Fruit fly (Drosophila melanogaster) whole organism, embryonic: ENCODE results near the gene ps.

Experiments
- Abd-B ChIP-seq: fragments of 200-800 bp; sonication (Bioruptor generic); optimal IDR thresholded peaks from 2 replicates; lab custom pipeline; 2018; ENCODE audit warnings: missing biosample characterization, mild to moderate bottlenecking, missing genetic modification characterization, moderate library complexity
- Awh ChIP-seq: fragments of 200-800 bp; sonication (Bioruptor generic); IDR thresholded peaks from 2 replicates; pipeline ENCODE4, ENCODE4 v1.3.6; 2022; ENCODE audit warnings: missing biosample characterization, missing genetic modification characterization
- CG10565 ChIP-seq: fragments of 200-800 bp; sonication (Bioruptor generic); optimal IDR thresholded peaks from 3 replicates; lab custom pipeline; 2016; ENCODE audit warnings: missing biosample characterization, mild to moderate bottlenecking, missing genetic modification characterization
- CG11504 ChIP-seq: fragments of 200-800 bp; sonication (Bioruptor generic); optimal IDR thresholded peaks from 3 replicates; lab custom pipeline; 2019; ENCODE audit warnings: missing biosample characterization, mild to moderate bottlenecking, missing genetic modification characterization, moderate library complexity
- CG12155 ChIP-seq: fragments of 200-800 bp; sonication (Bioruptor generic); optimal IDR thresholded peaks from 3 replicates; lab custom pipeline; 2016; ENCODE audit warnings: missing biosample characterization, missing genetic modification characterization
- CG13123 ChIP-seq: fragments of 200-800 bp; sonication (Bioruptor generic); optimal IDR thresholded peaks from 2 replicates; lab custom pipeline; 2016; ENCODE audit warnings: missing biosample characterization, missing genetic modification characterization
- CG14860 ChIP-seq: fragments of 200-800 bp; sonication (Bioruptor generic); IDR thresholded peaks from 3 replicates; pipeline ENCODE4 v1.3.6; 2022; ENCODE audit warnings: missing biosample characterization, missing genetic modification characterization; ENCODE audit not compliant: partially characterized antibody
- CG15601 ChIP-seq: fragments of 200-800 bp; sonication (Bioruptor generic); optimal IDR thresholded peaks from 3 replicates; lab custom pipeline; 2019; ENCODE audit warnings: missing biosample characterization, mild to moderate bottlenecking, missing genetic modification characterization, moderate library complexity
- CG17361 ChIP-seq: fragments of 200-800 bp; sonication (Bioruptor generic); IDR thresholded peaks from 3 replicates; pipeline ENCODE4 v1.3.6; 2022; ENCODE audit warnings: missing biosample characterization, missing genetic modification characterization
- CG17612 ChIP-seq: fragments of 200-800 bp; sonication (Bioruptor generic); IDR thresholded peaks from 2 replicates; pipeline ENCODE4 v1.3.6; 2022; ENCODE audit warnings: missing biosample characterization, missing genetic modification characterization
- CG31224 ChIP-seq: fragments of 200-800 bp; sonication (Bioruptor generic); IDR thresholded peaks from 2 replicates; pipeline ENCODE4 v1.3.6; 2022; ENCODE audit warnings: missing biosample characterization, missing genetic modification characterization
- CG4404 ChIP-seq: fragments of 200-800 bp; sonication (Bioruptor generic); IDR thresholded peaks from 2 replicates; pipeline ENCODE4 v1.3.6; 2022; ENCODE audit warnings: missing biosample characterization, missing genetic modification characterization
- CG5180 ChIP-seq: fragments of 200-800 bp; sonication (Bioruptor generic); optimal IDR thresholded peaks from 3 replicates; lab custom pipeline; 2017; ENCODE audit warnings: missing biosample characterization, missing genetic modification characterization, mild to moderate bottlenecking, moderate library complexity, missing genetic modification reagents
- CG8924 ChIP-seq: fragments of 200-800 bp; optimal IDR thresholded peaks from 3 replicates; lab custom pipeline; 2019; ENCODE audit warnings: missing biosample characterization, mild to moderate bottlenecking, missing genetic modification characterization, moderate library complexity
- CG9437 ChIP-seq: fragments of 200-800 bp; sonication (Bioruptor generic); optimal IDR thresholded peaks from 2 replicates; lab custom pipeline; 2018; ENCODE audit warnings: missing biosample characterization, mild to moderate bottlenecking, missing genetic modification characterization
- Gug ChIP-seq: fragments of 200-800 bp; sonication (Bioruptor generic); IDR thresholded peaks from 4 replicates; pipeline ENCODE4 v1.3.6; 2022; ENCODE audit warnings: missing biosample characterization, missing genetic modification characterization
- Hr3 ChIP-seq: fragments of 200-800 bp; sonication (Bioruptor generic); optimal IDR thresholded peaks from 3 replicates; lab custom pipeline; 2016; ENCODE audit warnings: missing biosample characterization, missing genetic modification characterization
- Lhr ChIP-seq: fragments of 200-800 bp; sonication (Bioruptor generic); optimal IDR thresholded peaks from 3 replicates; lab custom pipeline; 2017; ENCODE audit warnings: mild to moderate bottlenecking, missing biosample characterization, missing genetic modification reagents, missing genetic modification characterization
- Mad ChIP-seq: fragments of 200-800 bp; sonication (Bioruptor generic); optimal IDR thresholded peaks from 2 replicates; lab custom pipeline; 2016; ENCODE audit warnings: missing biosample characterization, missing genetic modification characterization
- NC2α ChIP-seq: fragments of 200-800 bp; sonication (Bioruptor generic); optimal IDR thresholded peaks from 2 replicates; lab custom pipeline; 2016; ENCODE audit warnings: missing biosample characterization, missing genetic modification characterization
- Nf-YB ChIP-seq: fragments of 200-800 bp; sonication (Bioruptor generic); optimal IDR thresholded peaks from 3 replicates; lab custom pipeline; 2019; ENCODE audit warnings: missing biosample characterization, mild to moderate bottlenecking, missing genetic modification characterization, moderate library complexity
- Ptx1 ChIP-seq: fragments of 200-800 bp; sonication (Bioruptor generic); IDR thresholded peaks from 2 replicates; pipeline ENCODE4 v1.3.6; 2022; ENCODE audit warnings: missing biosample characterization, missing genetic modification characterization
- Ravus ChIP-seq: fragments of 200-800 bp; sonication (Bioruptor generic); IDR thresholded peaks from 2 replicates; pipeline ENCODE4 v1.3.6; 2022; ENCODE audit warnings: missing biosample characterization, missing genetic modification characterization
- Sox100B ChIP-seq: fragments of 200-800 bp; sonication (Bioruptor generic); optimal IDR thresholded peaks from 3 replicates; lab custom pipeline; 2018; ENCODE audit warnings: missing biosample characterization, mild to moderate bottlenecking, missing genetic modification characterization
- Stat92E ChIP-seq, 3 experiments: fragments of >200 bp in 2 of 3; fragments of 200-800 bp in 1 of 3; sonication (Bioruptor generic) in 1 of 3; optimal IDR thresholded peaks; 2 replicates each; lab custom pipeline; 2017 to 2019; ENCODE audit warnings: missing biosample characterization in 3 of 3, missing genetic modification characterization in 3 of 3, mild to moderate bottlenecking in 1 of 3, moderate library complexity in 1 of 3
- ara ChIP-seq: fragments of 200-800 bp; sonication (Bioruptor generic); IDR thresholded peaks from 2 replicates; pipeline ENCODE4 v1.3.6; 2022; ENCODE audit warnings: missing biosample characterization, missing genetic modification characterization
- bsh ChIP-seq, 2 experiments: fragments of 200-800 bp; sonication (Bioruptor generic); optimal IDR thresholded peaks; 2 replicates each; lab custom pipeline; 2017 to 2018; ENCODE audit warnings: mild to moderate bottlenecking in 2 of 2, missing biosample characterization in 2 of 2, missing genetic modification characterization in 2 of 2, moderate library complexity in 1 of 2
- crc ChIP-seq: fragments of 200-800 bp; sonication (Bioruptor generic); optimal IDR thresholded peaks from 2 replicates; lab custom pipeline; 2016; ENCODE audit warnings: missing biosample characterization, missing genetic modification characterization
- croc ChIP-seq: fragments of 200-800 bp; sonication (Bioruptor generic); conservative IDR thresholded peaks from 3 replicates; pipeline ENCODE4 v1.3.6; 2022; ENCODE audit warnings: missing biosample characterization, missing genetic modification characterization
- dm ChIP-seq: fragments of 200-800 bp; sonication (Bioruptor generic); optimal IDR thresholded peaks from 3 replicates; lab custom pipeline; 2016; ENCODE audit warnings: missing biosample characterization, missing genetic modification characterization
- dmrt99B ChIP-seq: fragments of 200-800 bp; sonication (Bioruptor generic); optimal IDR thresholded peaks from 2 replicates; lab custom pipeline; 2018; ENCODE audit warnings: missing biosample characterization, mild to moderate bottlenecking, missing genetic modification characterization, moderate library complexity
- ems ChIP-seq: fragments of 200-800 bp; sonication (Bioruptor generic); optimal IDR thresholded peaks from 3 replicates; lab custom pipeline; 2016; ENCODE audit warnings: missing biosample characterization, missing genetic modification characterization
- fd64A ChIP-seq: fragments of 200-800 bp; sonication (Bioruptor generic); optimal IDR thresholded peaks from 3 replicates; lab custom pipeline; 2018; ENCODE audit warnings: missing biosample characterization, mild to moderate bottlenecking, missing genetic modification characterization
- fd96Cb ChIP-seq: fragments of 200-800 bp; sonication (Bioruptor generic); optimal IDR thresholded peaks from 2 replicates; lab custom pipeline; 2018; ENCODE audit warnings: missing biosample characterization, mild to moderate bottlenecking, missing genetic modification characterization, moderate library complexity
- fu2 ChIP-seq: fragments of 200-800 bp; sonication (Bioruptor generic); optimal IDR thresholded peaks from 2 replicates; lab custom pipeline; 2016; ENCODE audit warnings: missing biosample characterization, missing genetic modification characterization
- grau ChIP-seq: fragments of 200-800 bp; optimal IDR thresholded peaks from 3 replicates; lab custom pipeline; 2019; ENCODE audit warnings: missing biosample characterization, mild to moderate bottlenecking, missing genetic modification characterization, moderate library complexity
- gro ChIP-seq: fragments of 200-800 bp; sonication (Bioruptor generic); optimal IDR thresholded peaks from 2 replicates; lab custom pipeline; 2016; ENCODE audit warnings: missing biosample characterization, missing genetic modification characterization
- ind ChIP-seq: fragments of 200-800 bp; sonication (Bioruptor generic); optimal IDR thresholded peaks from 3 replicates; lab custom pipeline; 2016; ENCODE audit warnings: missing biosample characterization, missing genetic modification characterization
- ken ChIP-seq: fragments of 200-800 bp; sonication (Bioruptor generic); IDR thresholded peaks from 3 replicates; pipeline ENCODE4 v1.3.6; 2022; ENCODE audit warnings: missing biosample characterization, missing genetic modification characterization
- odd ChIP-seq: fragments of 200-800 bp; sonication (Bioruptor generic); optimal IDR thresholded peaks from 2 replicates; lab custom pipeline; 2017; ENCODE audit warnings: missing biosample characterization, mild to moderate bottlenecking, missing genetic modification characterization
- pan ChIP-seq, 4 experiments: fragments of >200 bp in 3 of 4; fragments of 200-800 bp in 1 of 4; sonication (Bioruptor generic) in 1 of 4; optimal IDR thresholded peaks in 3 of 4; IDR thresholded peaks in 1 of 4; 2 replicates each; pipeline versions ENCODE4 v1.3.6 to Lab custom; 2017 to 2022; ENCODE audit warnings: missing biosample characterization in 2 of 4, missing genetic modification characterization in 2 of 4, mixed read lengths in 1 of 4
- peb ChIP-seq: fragments of 200-800 bp; sonication (Bioruptor generic); IDR thresholded peaks from 2 replicates; pipeline ENCODE4 v1.3.6; 2022; ENCODE audit warnings: missing biosample characterization, missing genetic modification characterization
- pfk ChIP-seq: fragments of 200-800 bp; sonication (Bioruptor generic); optimal IDR thresholded peaks from 2 replicates; lab custom pipeline; 2018; ENCODE audit warnings: missing biosample characterization, mild to moderate bottlenecking, missing genetic modification characterization, moderate library complexity
- phol ChIP-seq: fragments of 200-800 bp; sonication (Bioruptor generic); optimal IDR thresholded peaks from 3 replicates; lab custom pipeline; 2018; ENCODE audit warnings: missing biosample characterization, mild to moderate bottlenecking, missing genetic modification characterization, moderate library complexity
- psq ChIP-seq: fragments of 200-800 bp; sonication (Bioruptor generic); optimal IDR thresholded peaks from 2 replicates; lab custom pipeline; 2017; ENCODE audit warnings: missing biosample characterization, missing genetic modification characterization
- sim ChIP-seq: fragments of 200-800 bp; sonication (Bioruptor generic); IDR thresholded peaks from 2 replicates; pipeline ENCODE4 v1.3.6; 2022; ENCODE audit warnings: missing biosample characterization, missing genetic modification characterization
- sisA ChIP-seq: fragments of 200-800 bp; sonication (Bioruptor generic); IDR thresholded peaks from 2 replicates; pipeline ENCODE4 v1.3.6; 2022; ENCODE audit warnings: missing biosample characterization, missing genetic modification characterization
- sr ChIP-seq: fragments of 200-800 bp; sonication (Bioruptor generic); IDR thresholded peaks from 3 replicates; pipeline ENCODE4 v1.3.6; 2022; ENCODE audit warnings: missing biosample characterization, missing genetic modification characterization

Gene ps

dm6 chr3R:9378644-9379411, 38.9 kb upstream of the ps start (continued):
- TF ChIP-seq CG5180 (peak; percentile 10), ara (GFP tag; lab: Robert Waterston, UW) (peak; percentile 56; the same call in 1 of the 2 replicates), sisA (GFP tag; lab: Robert Waterston, UW) (peak; percentile 36), gro (GFP tag; lab: Kevin White, UChicago) (no peak), dm (GFP tag; lab: Kevin White, UChicago) (no peak), phol (peak; percentile 76), Lhr (peak; percentile 10), Awh (GFP tag; lab: Robert Waterston, UW) (0 out of 2 replicates have a peak, but pooled peaks have one; percentile 26), Stat92E (GFP tag; optimal IDR thresholded peaks at IDR 0.05; lab: Kevin White, UChicago) (peak in 1 of 3 experiments; percentile 99), CG12155 (GFP tag; lab: Kevin White, UChicago) (peak; percentile 22), psq (GFP tag; lab: Kevin White, UChicago) (peak; percentile 15), Sox100B (peak; percentile 70), CG15601 (peak; percentile 78), fd64A (GFP tag; lab: Kevin White, UChicago) (no peak), sim (GFP tag; lab: Robert Waterston, UW) (no peak), CG11504 (tag; lab: Kevin White, UChicago) (peak; percentile 57), pan (optimal IDR thresholded peaks at IDR 0.05; lab: Kevin White, UChicago) (no peak), pan (GFP tag; optimal IDR thresholded peaks at IDR 0.05 in 1 of 2, IDR thresholded peaks at IDR 0.05 in 1 of 2) (peak in 1 of 2 experiments; percentile 20), CG4404 (GFP tag; lab: Robert Waterston, UW) (peak; percentile 80), CG9437 (GFP tag; lab: Kevin White, UChicago) (no peak), peb (peak; percentile 43), ken (no peak), CG8924 (tag; lab: Kevin White, UChicago) (peak; percentile 78), fu2 (GFP tag; lab: Kevin White, UChicago) (no peak), ind (GFP tag; lab: Kevin White, UChicago) (no peak), pfk (GFP tag; lab: Kevin White, UChicago) (no peak), Hr3 (GFP tag; lab: Kevin White, UChicago) (peak; percentile 55), CG14860 (GFP tag; lab: Robert Waterston, UW) (no peak), Abd-B (peak; percentile 9), bsh (GFP tag; optimal IDR thresholded peaks at IDR 0.05; lab: Kevin White, UChicago) (peak; percentile 65 to 74), fd96Cb (tag; lab: Kevin White, UChicago) (peak; percentile 70), ems (no peak), sr (GFP tag; lab: Robert Waterston, UW) (no peak), CG17612 (GFP tag; lab: Robert Waterston, UW) (no peak), grau (tag; lab: Kevin White, UChicago) (peak; percentile 59), Ptx1 (peak; percentile 21; the same call in 1 of the 2 replicates), Nf-YB (peak; percentile 51), Gug (GFP tag; lab: Robert Waterston, UW) (no peak), crc (GFP tag; lab: Kevin White, UChicago) (no peak), NC2α (no peak), odd (peak; percentile 40), dmrt99B (peak; percentile 48), CG31224 (GFP tag; lab: Robert Waterston, UW) (no peak), croc (GFP tag; lab: Robert Waterston, UW) (peak; percentile 54; the same call in 2 of the 3 replicates), CG13123 (GFP tag; lab: Kevin White, UChicago) (peak; percentile 37), Ravus (GFP tag; lab: Robert Waterston, UW) (no peak), Mad (no peak), CG10565 (GFP tag; lab: Kevin White, UChicago) (no peak), CG17361 (GFP tag; lab: Robert Waterston, UW) (peak; percentile 80)
